Fruit fly (Drosophila melanogaster): ENCODE results near the gene C1GalTA.
A peak's percentile ranks its signal among the peaks of the same experiment; 100 is the strongest.

C1GalTA gene

dm6 chr2L:8989037-8989591, 38.1 kb upstream of the C1GalTA start, which contains the start of gene rost (continued):
- TF ChIP-seq Vsx1 (GFP tag; optimal IDR thresholded peaks at IDR 0.05), result no peak
- no peak for TF ChIP-seq CG8478 (optimal IDR thresholded peaks at IDR 0.05)
- TF ChIP-seq lbe (GFP tag; optimal IDR thresholded peaks at IDR 0.05), result peak; percentile 54
- no peak for TF ChIP-seq Fer1 (GFP tag; optimal IDR thresholded peaks at IDR 0.05)
- peak; percentile 77 for TF ChIP-seq CG5180 (GFP tag; optimal IDR thresholded peaks at IDR 0.05)
- peak; percentile 25 for TF ChIP-seq lab (GFP tag; optimal IDR thresholded peaks at IDR 0.05)
- TF ChIP-seq abd-A (tag; optimal IDR thresholded peaks at IDR 0.05), result no peak
- TF ChIP-seq CkIIα-i1 (GFP tag; IDR thresholded peaks at IDR 0.05), result no peak
- TF ChIP-seq CG31388 (GFP tag; optimal IDR thresholded peaks at IDR 0.05), result no peak
- no peak for TF ChIP-seq usp (GFP tag; optimal IDR thresholded peaks at IDR 0.05)
- peak; percentile 41 for TF ChIP-seq Jarid2 (GFP tag; optimal IDR thresholded peaks at IDR 0.05)
- TF ChIP-seq HmgZ (tag; optimal IDR thresholded peaks at IDR 0.05), result peak; percentile 44
- no peak for TF ChIP-seq Elba2 (GFP tag; optimal IDR thresholded peaks at IDR 0.05)
- no peak for TF ChIP-seq NfI (GFP tag; optimal IDR thresholded peaks at IDR 0.05)
- no peak for TF ChIP-seq MTF-1 (GFP tag; optimal IDR thresholded peaks at IDR 0.05; ENCODE audit: borderline replicate concordance)
- no peak for TF ChIP-seq gce (GFP tag; IDR thresholded peaks at IDR 0.05)
- no peak for TF ChIP-seq az2 (GFP tag; optimal IDR thresholded peaks at IDR 0.05)
- TF ChIP-seq emc (GFP tag; optimal IDR thresholded peaks at IDR 0.05), result no peak
- no peak for TF ChIP-seq Dbx (GFP tag; IDR thresholded peaks at IDR 0.05)
- TF ChIP-seq btn (GFP tag; optimal IDR thresholded peaks at IDR 0.05), result no peak
- TF ChIP-seq CG3726 (GFP tag; IDR thresholded peaks at IDR 0.05), result no peak
- TF ChIP-seq cwo (GFP tag; optimal IDR thresholded peaks at IDR 0.05), result peak; percentile 40
- TF ChIP-seq pb (GFP tag; optimal IDR thresholded peaks at IDR 0.05), result no peak
- peak; percentile 51 for TF ChIP-seq corto (GFP tag; optimal IDR thresholded peaks at IDR 0.05)
- peak; percentile 22 for TF ChIP-seq cg (GFP tag; optimal IDR thresholded peaks at IDR 0.05)
- no peak for TF ChIP-seq ind (GFP tag; optimal IDR thresholded peaks at IDR 0.05)
- TF ChIP-seq ttk (GFP tag; IDR thresholded peaks at IDR 0.05), result no peak
- TF ChIP-seq sna (GFP tag; IDR thresholded peaks at IDR 0.05; ENCODE audit: partially characterized antibody), result no peak
- TF ChIP-seq gsb (GFP tag; IDR thresholded peaks at IDR 0.05), result no peak
- no peak for TF ChIP-seq en (GFP tag; optimal IDR thresholded peaks at IDR 0.05)
- 0 out of 3 replicates have a peak, but pooled peaks have one; percentile 22 for TF ChIP-seq CG2199 (GFP tag; IDR thresholded peaks at IDR 0.05)
- TF ChIP-seq Hey (tag; optimal IDR thresholded peaks at IDR 0.05), result peak; percentile 82
- no peak for TF ChIP-seq pnt (GFP tag; optimal IDR thresholded peaks at IDR 0.05)
- TF ChIP-seq MBD-R2 (GFP tag; IDR thresholded peaks at IDR 0.05), result 0 out of 2 replicates have a peak, but pooled peaks have one; percentile 7
- TF ChIP-seq Lpt (GFP tag; optimal IDR thresholded peaks at IDR 0.05), result no peak
- TF ChIP-seq Deaf1 (tag; optimal IDR thresholded peaks at IDR 0.05), result peak; percentile 94
- no peak for TF ChIP-seq CG10209 (GFP tag; optimal IDR thresholded peaks at IDR 0.05)
- peak; percentile 3 for TF ChIP-seq sd (tag; optimal IDR thresholded peaks at IDR 0.05)
- no peak for TF ChIP-seq CG16815 (GFP tag; optimal IDR thresholded peaks at IDR 0.05)
- TF ChIP-seq chn (GFP tag; optimal IDR thresholded peaks at IDR 0.05), result no peak
- no peak for TF ChIP-seq mam (GFP tag; optimal IDR thresholded peaks at IDR 0.05)
- TF ChIP-seq H15 (GFP tag; IDR thresholded peaks at IDR 0.05), result no peak
- TF ChIP-seq Ravus (GFP tag; IDR thresholded peaks at IDR 0.05), result no peak
- TF ChIP-seq Pdp1 (GFP tag; optimal IDR thresholded peaks at IDR 0.05), result peak in 1 of 2 experiments; percentile 69
- peak; percentile 86 for TF ChIP-seq sug (tag; optimal IDR thresholded peaks at IDR 0.05)
- no peak for TF ChIP-seq ATbp (GFP tag; optimal IDR thresholded peaks at IDR 0.05)
- TF ChIP-seq CG12104 (GFP tag; optimal IDR thresholded peaks at IDR 0.05), result no peak
- TF ChIP-seq HLH54F (GFP tag; optimal IDR thresholded peaks at IDR 0.05), result no peak
- TF ChIP-seq toy (GFP tag; IDR thresholded peaks at IDR 0.05), result no peak
- TF ChIP-seq CG18764 (GFP tag; optimal IDR thresholded peaks at IDR 0.05), result no peak
- TF ChIP-seq Trl (optimal IDR thresholded peaks at IDR 0.05), result peak; percentile 11 to 57
- no peak for TF ChIP-seq Trl (GFP tag; optimal IDR thresholded peaks at IDR 0.05)

All from whole organism, embryonic.